Worm (Caenorhabditis elegans): ENCODE measurements around the gene F41C3.8.

Gene F41C3.8

DNA sequence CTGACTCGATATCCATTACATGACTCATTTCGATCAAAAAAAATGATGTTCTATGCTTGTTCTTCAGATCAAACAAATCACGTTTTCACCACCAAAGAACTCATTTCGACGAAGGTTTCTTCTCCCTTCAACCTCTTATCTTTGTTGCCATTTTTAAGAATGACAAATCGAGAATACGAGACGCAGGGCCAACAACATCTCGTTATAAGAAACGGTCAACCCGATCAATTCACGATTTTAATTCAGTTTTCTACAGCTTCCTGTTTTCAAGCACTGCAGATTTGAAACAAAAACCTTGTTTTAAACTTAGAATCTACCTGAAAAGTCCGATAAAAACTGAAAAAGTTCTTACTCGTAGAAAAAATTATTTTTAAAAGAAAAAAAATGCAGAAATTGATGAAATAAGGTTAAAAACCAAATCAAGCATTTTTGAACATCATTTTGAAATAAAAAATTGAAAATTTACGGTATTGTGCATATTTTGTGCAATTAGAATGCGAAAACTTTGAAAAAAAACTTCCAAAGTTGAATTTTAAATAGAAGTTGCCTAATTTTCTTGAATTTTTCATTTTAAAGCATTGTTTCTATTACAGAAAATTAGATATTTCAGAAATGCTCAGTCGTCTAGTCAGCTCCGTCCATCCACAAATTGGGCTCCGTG, 25.8 kb downstream of the F41C3.8 start, which contains the start of gene acs-11 (continued):
- no peak for TF ChIP-seq pqm-1 (tag; optimal IDR thresholded peaks at IDR 0.05)
- no peak for TF ChIP-seq nhr-12 (tag; optimal IDR thresholded peaks at IDR 0.05)
- no peak for TF ChIP-seq sup-37 (GFP tag; optimal IDR thresholded peaks at IDR 0.05)
- TF ChIP-seq efl-1 (optimal IDR thresholded peaks at IDR 0.05), result no peak
- peak in 1 of 2 experiments; percentile 89 for TF ChIP-seq efl-1 (GFP tag; optimal IDR thresholded peaks at IDR 0.05 in 1 of 2)
- TF ChIP-seq lin-15B (tag; optimal IDR thresholded peaks at IDR 0.05), result no peak
- peak in 1 of 2 experiments; percentile 5 for TF ChIP-seq mdl-1 (tag; optimal IDR thresholded peaks at IDR 0.05)
- no peak for TF ChIP-seq fkh-4 (tag; optimal IDR thresholded peaks at IDR 0.05; ENCODE audit: borderline replicate concordance)
- TF ChIP-seq ztf-11 (tag; optimal IDR thresholded peaks at IDR 0.05), result no peak
- TF ChIP-seq snu-23 (GFP tag; optimal IDR thresholded peaks at IDR 0.05), result peak; percentile 13
- TF ChIP-seq swsn-7 (tag; optimal IDR thresholded peaks at IDR 0.05), result no peak
- TF ChIP-seq fkh-10 (GFP tag; optimal IDR thresholded peaks at IDR 0.05), result no peak
- TF ChIP-seq blmp-1 (tag; optimal IDR thresholded peaks at IDR 0.05), result peak; percentile 65
- TF ChIP-seq nhr-77 (tag; optimal IDR thresholded peaks at IDR 0.05), result no peak
- no peak for TF ChIP-seq nhr-11 (tag; optimal IDR thresholded peaks at IDR 0.05)
- TF ChIP-seq vab-15 (tag; optimal IDR thresholded peaks at IDR 0.05), result no peak
- no peak for TF ChIP-seq zag-1 (tag; optimal IDR thresholded peaks at IDR 0.05)
- TF ChIP-seq egl-27 (tag; optimal IDR thresholded peaks at IDR 0.05), result no peak
- no peak for TF ChIP-seq jun-1 (tag; optimal IDR thresholded peaks at IDR 0.05)
- peak in 1 of 2 experiments; percentile 58 for TF ChIP-seq lin-35 (GFP tag; optimal IDR thresholded peaks at IDR 0.05)
- TF ChIP-seq nhr-28 (tag; optimal IDR thresholded peaks at IDR 0.05), result no peak
- TF ChIP-seq ceh-63 (GFP tag; optimal IDR thresholded peaks at IDR 0.05), result no peak
- TF ChIP-seq alr-1 (tag; optimal IDR thresholded peaks at IDR 0.05; ENCODE audit: borderline replicate concordance), result no peak
- TF ChIP-seq ces-1 (GFP tag; optimal IDR thresholded peaks at IDR 0.05), result no peak
- TF ChIP-seq fkh-8 (tag; optimal IDR thresholded peaks at IDR 0.05), result no peak
- TF ChIP-seq rnt-1 (tag; optimal IDR thresholded peaks at IDR 0.05), result no peak
- no peak for TF ChIP-seq aly-2 (tag; optimal IDR thresholded peaks at IDR 0.05)
- no peak for TF ChIP-seq F16B12.6 (tag; optimal IDR thresholded peaks at IDR 0.05)
- TF ChIP-seq snpc-4 (tag; optimal IDR thresholded peaks at IDR 0.05), result no peak
- no peak for TF ChIP-seq xbp-1 (tag; optimal IDR thresholded peaks at IDR 0.05)
- TF ChIP-seq unc-130 (tag; optimal IDR thresholded peaks at IDR 0.05), result peak; percentile 27
- TF ChIP-seq unc-62 (GFP tag; optimal IDR thresholded peaks at IDR 0.05), result no peak
- TF ChIP-seq mef-2 (tag; optimal IDR thresholded peaks at IDR 0.05), result no peak
- TF ChIP-seq fos-1 (tag; optimal IDR thresholded peaks at IDR 0.05), result no peak
- no peak for TF ChIP-seq hlh-17 (GFP tag; optimal IDR thresholded peaks at IDR 0.05; ENCODE audit: borderline replicate concordance)
- peak; percentile 23 for TF ChIP-seq lin-14 (GFP tag; optimal IDR thresholded peaks at IDR 0.05)
- no peak for TF ChIP-seq ceh-82 (tag; optimal IDR thresholded peaks at IDR 0.05)
- no peak for TF ChIP-seq hpl-2 (GFP tag; optimal IDR thresholded peaks at IDR 0.05)
- no peak for TF ChIP-seq ztf-4 (tag; optimal IDR thresholded peaks at IDR 0.05)
- TF ChIP-seq aha-1 (tag; optimal IDR thresholded peaks at IDR 0.05), result no peak
- TF ChIP-seq nhr-237 (tag; optimal IDR thresholded peaks at IDR 0.05), result no peak
- TF ChIP-seq C04F5.9 (tag; optimal IDR thresholded peaks at IDR 0.05), result no peak
- TF ChIP-seq efl-3 (GFP tag; optimal IDR thresholded peaks at IDR 0.05), result no peak
- no peak for TF ChIP-seq unc-30 (tag; optimal IDR thresholded peaks at IDR 0.05)
- no peak for TF ChIP-seq pag-3 (tag; optimal IDR thresholded peaks at IDR 0.05; ENCODE audit: borderline replicate concordance, insufficient read depth)
- TF ChIP-seq dpl-1 (GFP tag; optimal IDR thresholded peaks at IDR 0.05), result no peak
- TF ChIP-seq isw-1 (GFP tag; IDR thresholded peaks at IDR 0.05), result no peak
- no peak for TF ChIP-seq hlh-4 (tag; optimal IDR thresholded peaks at IDR 0.05)
- no peak for TF ChIP-seq irx-1 (tag; optimal IDR thresholded peaks at IDR 0.05)
- no peak for TF ChIP-seq Y116A8C.19 (tag; optimal IDR thresholded peaks at IDR 0.05; ENCODE audit: borderline replicate concordance)
- peak; percentile 61 for TF ChIP-seq nhr-85 (tag)
- no peak for TF ChIP-seq dsc-1 (tag; optimal IDR thresholded peaks at IDR 0.05)
- peak; percentile 22 for TF ChIP-seq elt-2 (tag; optimal IDR thresholded peaks at IDR 0.05)
